Worm (Caenorhabditis elegans): ENCODE measurements around the gene nstp-5.

Gene nstp-5

ce11 chrIV:12898823-12899222, 43.5 kb downstream of the nstp-5 start:
- TF ChIP-seq nhr-237 (tag; optimal IDR thresholded peaks at IDR 0.05), result no peak
- TF ChIP-seq R02D3.7 (tag; optimal IDR thresholded peaks at IDR 0.05), result no peak
- no peak for TF ChIP-seq unc-62 (GFP tag; optimal IDR thresholded peaks at IDR 0.05)
- no peak for TF ChIP-seq ama-1 (optimal IDR thresholded peaks at IDR 0.05)
- no peak for TF ChIP-seq snpc-4 (tag; optimal IDR thresholded peaks at IDR 0.05)
- no peak for TF ChIP-seq nhr-10 (tag; optimal IDR thresholded peaks at IDR 0.05)
- no peak for TF ChIP-seq F13H6.1 (tag; optimal IDR thresholded peaks at IDR 0.05)
- TF ChIP-seq nhr-12 (tag; optimal IDR thresholded peaks at IDR 0.05), result no peak
- TF ChIP-seq sma-9 (GFP tag; optimal IDR thresholded peaks at IDR 0.05), result no peak
- no peak for TF ChIP-seq sma-9 (tag; optimal IDR thresholded peaks at IDR 0.05)
- TF ChIP-seq elt-1 (tag; optimal IDR thresholded peaks at IDR 0.05), result no peak
- TF ChIP-seq mbf-1 (tag; optimal IDR thresholded peaks at IDR 0.05), result no peak
- TF ChIP-seq nhr-77 (tag; optimal IDR thresholded peaks at IDR 0.05), result no peak
- TF ChIP-seq nhr-23 (tag; optimal IDR thresholded peaks at IDR 0.05), result no peak
- TF ChIP-seq mdl-1 (tag; optimal IDR thresholded peaks at IDR 0.05), result no peak

ce11 chrIV:12899392-12899791, 44.0 kb downstream of the nstp-5 start, which contains the start of gene K08D8.9:
Gene K08D8.9 (plus strand): TSS chrIV:12899692.
- TF ChIP-seq nhr-129 (tag; optimal IDR thresholded peaks at IDR 0.05), result no peak
- no peak for TF ChIP-seq nhr-10 (tag; optimal IDR thresholded peaks at IDR 0.05)
- no peak for TF ChIP-seq peb-1 (tag; optimal IDR thresholded peaks at IDR 0.05)
- TF ChIP-seq ceh-16 (tag; optimal IDR thresholded peaks at IDR 0.05), result no peak
- TF ChIP-seq zag-1 (tag; optimal IDR thresholded peaks at IDR 0.05), result no peak
- no peak for TF ChIP-seq dmd-4 (tag; optimal IDR thresholded peaks at IDR 0.05)
- no peak for TF ChIP-seq elt-1 (tag; optimal IDR thresholded peaks at IDR 0.05)
- TF ChIP-seq ztf-4 (tag; optimal IDR thresholded peaks at IDR 0.05), result no peak
- TF ChIP-seq F13H6.1 (tag; optimal IDR thresholded peaks at IDR 0.05), result no peak
- no peak for TF ChIP-seq unc-55 (GFP tag; optimal IDR thresholded peaks at IDR 0.05)

- no peak for TF ChIP-seq nhr-12 (tag; optimal IDR thresholded peaks at IDR 0.05)
- no peak for TF ChIP-seq C34F6.9 (tag; optimal IDR thresholded peaks at IDR 0.05)
- no peak for TF ChIP-seq ZK546.5 (tag; optimal IDR thresholded peaks at IDR 0.05)
- no peak for TF ChIP-seq snpc-4 (tag; optimal IDR thresholded peaks at IDR 0.05)
- TF ChIP-seq sem-4 (tag; optimal IDR thresholded peaks at IDR 0.05), result no peak
- TF ChIP-seq gmeb-1 (tag; optimal IDR thresholded peaks at IDR 0.05), result no peak
- TF ChIP-seq fos-1 (tag; optimal IDR thresholded peaks at IDR 0.05), result no peak
- no peak for TF ChIP-seq ama-1 (optimal IDR thresholded peaks at IDR 0.05)
- TF ChIP-seq nhr-129 (tag; optimal IDR thresholded peaks at IDR 0.05), result no peak
- TF ChIP-seq ztf-4 (tag; optimal IDR thresholded peaks at IDR 0.05), result no peak
- TF ChIP-seq nhr-10 (tag; optimal IDR thresholded peaks at IDR 0.05), result no peak
- no peak for TF ChIP-seq nhr-11 (tag; optimal IDR thresholded peaks at IDR 0.05)
- no peak for TF ChIP-seq lin-39 (tag; optimal IDR thresholded peaks at IDR 0.05)
- no peak for TF ChIP-seq nhr-77 (tag; optimal IDR thresholded peaks at IDR 0.05)
- no peak for TF ChIP-seq nhr-6 (tag; optimal IDR thresholded peaks at IDR 0.05)
- TF ChIP-seq elt-3 (tag; optimal IDR thresholded peaks at IDR 0.05), result no peak
- TF ChIP-seq Y55F3AM.14 (GFP tag; optimal IDR thresholded peaks at IDR 0.05), result no peak
- no peak for TF ChIP-seq R02D3.7 (tag; optimal IDR thresholded peaks at IDR 0.05)
Measured at ce11 chrIV:12900267-12900666, 44.9 kb downstream of the nstp-5 start, which contains the start of gene K08D8.10. Gene K08D8.10 (plus strand): TSS chrIV:12900567.

- TF ChIP-seq sma-9 (GFP tag; optimal IDR thresholded peaks at IDR 0.05) (peak; percentile 39), sma-9 (tag; optimal IDR thresholded peaks at IDR 0.05) (no peak), fos-1 (tag; optimal IDR thresholded peaks at IDR 0.05) (peak; percentile 69), elt-3 (tag; optimal IDR thresholded peaks at IDR 0.05) (no peak)
Measured at ce11 chrIV:12901602-12902001, 46.3 kb downstream of the nstp-5 start.

ce11 chrIV:12902430-12903110, 47.2 kb downstream of the nstp-5 start, which contains the start of gene K08D8.2:
Gene K08D8.2 (plus strand): TSS chrIV:12903060.
- TF ChIP-seq fos-1 (tag; optimal IDR thresholded peaks at IDR 0.05) (peak; percentile 66), ztf-1 (GFP tag; conservative IDR thresholded peaks at IDR 0.05) (no peak)

- TF ChIP-seq R02D3.7 (tag; optimal IDR thresholded peaks at IDR 0.05), result no peak
- peak; percentile 55 for TF ChIP-seq fos-1 (tag; optimal IDR thresholded peaks at IDR 0.05)
- no peak for TF ChIP-seq aly-2 (tag; optimal IDR thresholded peaks at IDR 0.05)
- no peak for TF ChIP-seq nhr-10 (tag; optimal IDR thresholded peaks at IDR 0.05)
Measured at ce11 chrIV:12903687-12904086, 48.3 kb downstream of the nstp-5 start.
